Fruit fly (Drosophila melanogaster) whole organism, embryonic: ENCODE measurements around the gene CG31638.

ENCODE experiments used
- Asciz ChIP-seq: fragments of 200-800 bp; sonication (Bioruptor generic); optimal IDR thresholded peaks from 2 replicates; lab custom pipeline; 2017; ENCODE audit warnings: missing biosample characterization, mild to moderate bottlenecking, missing genetic modification characterization, missing genetic modification reagents
- CG10209 ChIP-seq: fragments of 200-800 bp; sonication (Bioruptor generic); optimal IDR thresholded peaks from 3 replicates; lab custom pipeline; 2017; ENCODE audit warnings: missing biosample characterization, mild to moderate bottlenecking, missing genetic modification characterization, missing genetic modification reagents
- CG11696 ChIP-seq: fragments of 200-800 bp; sonication (Bioruptor generic); IDR thresholded peaks from 2 replicates; pipeline ENCODE4 v1.3.6; 2022; ENCODE audit warnings: missing biosample characterization, missing genetic modification characterization
- CG1233 ChIP-seq: fragments of 200-800 bp; sonication (Bioruptor generic); optimal IDR thresholded peaks from 4 replicates; lab custom pipeline; 2018; ENCODE audit warnings: missing biosample characterization, mild to moderate bottlenecking, missing genetic modification characterization
- CG12744 ChIP-seq: fragments of 200-800 bp; sonication (Bioruptor generic); optimal IDR thresholded peaks from 2 replicates; lab custom pipeline; 2016; ENCODE audit warnings: missing biosample characterization, missing genetic modification characterization
- CG13287 ChIP-seq: fragments of 200-800 bp; sonication (Bioruptor generic); IDR thresholded peaks from 2 replicates; pipeline ENCODE4 v1.3.6; 2022; ENCODE audit warnings: missing biosample characterization, missing genetic modification characterization; ENCODE audit not compliant: partially characterized antibody
- CG13424 ChIP-seq: fragments of 200-800 bp; sonication (Bioruptor generic); optimal IDR thresholded peaks from 2 replicates; lab custom pipeline; 2019; ENCODE audit warnings: missing biosample characterization, mild to moderate bottlenecking, missing genetic modification characterization, moderate library complexity
- CG15269 ChIP-seq: fragments of 200-800 bp; sonication (Bioruptor generic); optimal IDR thresholded peaks from 2 replicates; lab custom pipeline; 2018; ENCODE audit warnings: missing biosample characterization, mild to moderate bottlenecking, missing genetic modification characterization, moderate library complexity
- CG17328 ChIP-seq: fragments of 200-800 bp; sonication (Bioruptor generic); IDR thresholded peaks from 2 replicates; pipeline ENCODE4 v1.3.6; 2022; ENCODE audit warnings: missing biosample characterization, missing genetic modification characterization
- CG17385 ChIP-seq: fragments of 200-800 bp; sonication (Bioruptor generic); optimal IDR thresholded peaks from 3 replicates; lab custom pipeline; 2018; ENCODE audit warnings: missing biosample characterization, mild to moderate bottlenecking, missing genetic modification characterization
- CG18476 ChIP-seq: fragments of 200-800 bp; sonication (Bioruptor generic); optimal IDR thresholded peaks from 2 replicates; lab custom pipeline; 2016; ENCODE audit warnings: missing biosample characterization, mild to moderate bottlenecking, missing genetic modification characterization
- CG2875 ChIP-seq: fragments of 200-800 bp; sonication (Bioruptor generic); optimal IDR thresholded peaks from 2 replicates; lab custom pipeline; 2017; ENCODE audit warnings: missing biosample characterization, mild to moderate bottlenecking, missing genetic modification characterization, missing genetic modification reagents
- CG34422 ChIP-seq: fragments of 200-800 bp; sonication (Bioruptor generic); IDR thresholded peaks from 3 replicates; pipeline ENCODE4 v1.3.6; 2022; ENCODE audit warnings: missing biosample characterization, missing genetic modification characterization
- CG4360 ChIP-seq: fragments of 200-800 bp; sonication (Bioruptor generic); IDR thresholded peaks from 2 replicates; pipeline ENCODE4 v1.3.6; 2022; ENCODE audit warnings: missing biosample characterization, missing genetic modification characterization
- CG4854 ChIP-seq: fragments of 200-800 bp; sonication (Bioruptor generic); optimal IDR thresholded peaks from 2 replicates; lab custom pipeline; 2016; ENCODE audit warnings: missing biosample characterization, missing genetic modification characterization, inconsistent platforms
- CG5953 ChIP-seq: fragments of 200-800 bp; sonication (Bioruptor generic); IDR thresholded peaks from 2 replicates; pipeline ENCODE4 v1.3.6; 2022; ENCODE audit warnings: missing biosample characterization, missing genetic modification characterization
- CG6272 ChIP-seq: fragments of 200-800 bp; sonication (Bioruptor generic); IDR thresholded peaks from 2 replicates; pipeline ENCODE4 v1.3.6; 2022; ENCODE audit warnings: missing biosample characterization, missing genetic modification characterization
- CG6813 ChIP-seq: fragments of 200-800 bp; sonication (Bioruptor generic); optimal IDR thresholded peaks from 2 replicates; lab custom pipeline; 2017; ENCODE audit warnings: missing biosample characterization, missing genetic modification characterization, mild to moderate bottlenecking, moderate library complexity, missing genetic modification reagents
- CG8281 ChIP-seq: fragments of 200-800 bp; sonication (Bioruptor generic); optimal IDR thresholded peaks from 2 replicates; lab custom pipeline; 2018; ENCODE audit warnings: missing biosample characterization, mild to moderate bottlenecking, missing genetic modification characterization, moderate library complexity
- CG8478 ChIP-seq: fragments of >200 bp; optimal IDR thresholded peaks from 2 replicates; lab custom pipeline; 2018
- CG9727 ChIP-seq: fragments of 200-800 bp; sonication (Bioruptor generic); optimal IDR thresholded peaks from 3 replicates; lab custom pipeline; 2017; ENCODE audit warnings: missing biosample characterization, mild to moderate bottlenecking, missing genetic modification characterization
- D ChIP-seq, 2 experiments: fragments of 200-800 bp in 1 of 2; fragments of >200 bp in 1 of 2; sonication (Bioruptor generic) in 1 of 2; optimal IDR thresholded peaks; 2 replicates in 1 of 2; 3 replicates in 1 of 2; lab custom pipeline; 2017; ENCODE audit warnings: mild to moderate bottlenecking in 1 of 2, missing biosample characterization in 1 of 2, missing genetic modification characterization in 1 of 2, missing genetic modification reagents in 1 of 2
- Fer1 ChIP-seq: fragments of 200-800 bp; sonication (Bioruptor generic); optimal IDR thresholded peaks from 2 replicates; lab custom pipeline; 2017; ENCODE audit warnings: missing biosample characterization, mild to moderate bottlenecking, missing genetic modification characterization
- GATAe ChIP-seq: fragments of 200-800 bp; sonication (Bioruptor generic); conservative IDR thresholded peaks from 2 replicates; pipeline ENCODE4 v1.3.6; 2022; ENCODE audit warnings: missing biosample characterization, missing genetic modification characterization
- HHEX ChIP-seq: fragments of 200-800 bp; sonication (Bioruptor generic); optimal IDR thresholded peaks from 3 replicates; lab custom pipeline; 2017; ENCODE audit warnings: missing biosample characterization, mild to moderate bottlenecking, missing genetic modification characterization, missing genetic modification reagents
- Hmr ChIP-seq: fragments of 200-800 bp; sonication (Bioruptor generic); optimal IDR thresholded peaks from 3 replicates; lab custom pipeline; 2017; ENCODE audit warnings: mild to moderate bottlenecking, missing biosample characterization, missing genetic modification reagents, missing genetic modification characterization
- Hsf ChIP-seq: fragments of 200-800 bp; sonication (Bioruptor generic); optimal IDR thresholded peaks from 3 replicates; lab custom pipeline; 2016; ENCODE audit warnings: missing biosample characterization, missing genetic modification characterization
- Nf-YA ChIP-seq: fragments of 200-800 bp; sonication (Bioruptor generic); IDR thresholded peaks from 2 replicates; pipeline ENCODE4 v1.3.6; 2022; ENCODE audit warnings: missing biosample characterization, missing genetic modification characterization
- Nf-YB ChIP-seq: fragments of 200-800 bp; sonication (Bioruptor generic); optimal IDR thresholded peaks from 3 replicates; lab custom pipeline; 2019; ENCODE audit warnings: missing biosample characterization, mild to moderate bottlenecking, missing genetic modification characterization, moderate library complexity
- Six4 ChIP-seq: fragments of 200-800 bp; sonication (Bioruptor generic); optimal IDR thresholded peaks from 2 replicates; lab custom pipeline; 2016; ENCODE audit warnings: missing biosample characterization, missing genetic modification characterization
- Sox102F ChIP-seq: fragments of 200-800 bp; sonication (Bioruptor generic); optimal IDR thresholded peaks from 2 replicates; lab custom pipeline; 2018; ENCODE audit warnings: missing biosample characterization, mild to moderate bottlenecking, missing genetic modification characterization, moderate library complexity
- Tbp ChIP-seq: fragments of >200 bp; optimal IDR thresholded peaks from 2 replicates; lab custom pipeline; 2018; ENCODE audit warnings: missing biosample characterization, missing genetic modification characterization
- Xrp1 ChIP-seq: fragments of 200-800 bp; sonication (Bioruptor generic); IDR thresholded peaks from 2 replicates; pipeline ENCODE4 v1.3.6; 2022; ENCODE audit warnings: missing biosample characterization, missing genetic modification characterization
- btn ChIP-seq: fragments of 200-800 bp; sonication (Bioruptor generic); optimal IDR thresholded peaks from 2 replicates; lab custom pipeline; 2016; ENCODE audit warnings: missing biosample characterization, missing genetic modification characterization
- caup ChIP-seq: fragments of 200-800 bp; sonication (Bioruptor generic); optimal IDR thresholded peaks from 3 replicates; lab custom pipeline; 2017; ENCODE audit warnings: missing biosample characterization, mild to moderate bottlenecking, missing genetic modification characterization, moderate library complexity; ENCODE audit not compliant: severe bottlenecking
- ci ChIP-seq: fragments of 200-800 bp; sonication (Bioruptor generic); IDR thresholded peaks from 3 replicates; pipeline ENCODE4 v1.3.6; 2022; ENCODE audit warnings: missing biosample characterization, missing genetic modification characterization
- gce ChIP-seq: fragments of 200-800 bp; sonication (Bioruptor generic); IDR thresholded peaks from 3 replicates; pipeline ENCODE4 v1.3.6; 2022; ENCODE audit warnings: missing biosample characterization, missing genetic modification characterization
- kah ChIP-seq: fragments of 200-800 bp; sonication (Bioruptor generic); optimal IDR thresholded peaks from 2 replicates; lab custom pipeline; 2018; ENCODE audit warnings: missing biosample characterization, mild to moderate bottlenecking, missing genetic modification characterization
- lbe ChIP-seq: fragments of 200-800 bp; sonication (Bioruptor generic); optimal IDR thresholded peaks from 2 replicates; lab custom pipeline; 2016; ENCODE audit warnings: missing biosample characterization, mild to moderate bottlenecking, missing genetic modification characterization
- lola ChIP-seq, 3 experiments: fragments of >200 bp in 2 of 3; fragments of 200-800 bp in 1 of 3; sonication (Bioruptor generic) in 1 of 3; optimal IDR thresholded peaks; 2 replicates each; lab custom pipeline; 2017 to 2019; ENCODE audit warnings: missing biosample characterization in 3 of 3, missing genetic modification characterization in 3 of 3, mild to moderate bottlenecking in 1 of 3, moderate library complexity in 1 of 3
- nerfin-2 ChIP-seq: fragments of 200-800 bp; sonication (Bioruptor generic); IDR thresholded peaks from 2 replicates; pipeline ENCODE4 v1.3.6; 2022; ENCODE audit warnings: missing biosample characterization, missing genetic modification characterization; ENCODE audit not compliant: partially characterized antibody
- org-1 ChIP-seq: fragments of 200-800 bp; sonication (Bioruptor generic); optimal IDR thresholded peaks from 2 replicates; lab custom pipeline; 2017; ENCODE audit warnings: missing biosample characterization, missing genetic modification characterization
- psq ChIP-seq: fragments of 200-800 bp; sonication (Bioruptor generic); optimal IDR thresholded peaks from 2 replicates; lab custom pipeline; 2017; ENCODE audit warnings: missing biosample characterization, missing genetic modification characterization
- repo ChIP-seq: fragments of 200-800 bp; sonication (Bioruptor generic); optimal IDR thresholded peaks from 2 replicates; lab custom pipeline; 2016; ENCODE audit warnings: missing biosample characterization, missing genetic modification characterization
- tap ChIP-seq: fragments of 200-800 bp; optimal IDR thresholded peaks from 3 replicates; lab custom pipeline; 2019; ENCODE audit warnings: missing biosample characterization, mild to moderate bottlenecking, missing genetic modification characterization, moderate library complexity
- trem ChIP-seq: fragments of 200-800 bp; optimal IDR thresholded peaks from 3 replicates; lab custom pipeline; 2019; ENCODE audit warnings: missing biosample characterization, mild to moderate bottlenecking, missing genetic modification characterization, moderate library complexity
- vvl ChIP-seq: fragments of 200-800 bp; sonication (Bioruptor generic); IDR thresholded peaks from 2 replicates; pipeline ENCODE4 v1.3.6; 2022; ENCODE audit warnings: missing biosample characterization, missing genetic modification characterization
- wor ChIP-seq: fragments of 200-800 bp; sonication (Bioruptor generic); IDR thresholded peaks from 2 replicates; pipeline ENCODE4 v1.3.6; 2022; ENCODE audit warnings: missing biosample characterization, missing genetic modification characterization
- zen2 ChIP-seq: fragments of 200-800 bp; sonication (Bioruptor generic); IDR thresholded peaks from 3 replicates; pipeline ENCODE4 v1.3.6; 2022; ENCODE audit warnings: missing biosample characterization, missing genetic modification characterization; ENCODE audit not compliant: partially characterized antibody
- zf30C ChIP-seq: fragments of 200-800 bp; sonication (Bioruptor generic); optimal IDR thresholded peaks from 3 replicates; lab custom pipeline; 2018; ENCODE audit warnings: missing biosample characterization, mild to moderate bottlenecking, missing genetic modification characterization

Gene CG31638

DNA sequence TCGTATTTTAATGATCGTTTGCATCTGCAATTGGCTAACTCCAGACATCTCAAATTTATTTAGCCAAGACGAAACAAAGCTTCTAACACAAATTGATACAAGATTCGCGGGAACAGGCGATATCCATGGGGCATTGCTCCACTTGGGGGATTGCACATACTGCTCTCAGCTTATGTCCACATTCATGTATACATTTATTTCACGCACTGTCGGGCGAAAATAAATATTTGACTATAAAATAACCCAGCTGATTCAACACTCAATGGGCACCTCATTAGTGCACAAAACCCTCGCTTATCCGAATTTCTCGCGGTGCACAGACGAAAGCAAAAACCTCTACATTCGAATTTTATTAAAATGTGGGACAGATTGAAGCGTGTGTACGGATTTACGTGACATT, 29.4 kb upstream of the CG31638 start (continued):
- TF ChIP-seq Fer1 (GFP tag; lab: Kevin White, UChicago) (peak; percentile 52), CG5953 (peak; percentile 60; the same call in 1 of the 2 replicates), Hsf (GFP tag; lab: Kevin White, UChicago) (no peak), kah (GFP tag; lab: Kevin White, UChicago) (peak; percentile 49), Nf-YA (0 out of 2 replicates have a peak, but pooled peaks have one; percentile 16), zf30C (peak; percentile 18), Asciz (GFP tag; lab: Kevin White, UChicago) (peak; percentile 73), Sox102F (peak; percentile 45), wor (GFP tag; lab: Robert Waterston, UW) (no peak), vvl (GFP tag; lab: Robert Waterston, UW) (peak; percentile 30), repo (GFP tag; lab: Kevin White, UChicago) (no peak), GATAe (GFP tag; lab: Robert Waterston, UW) (no peak), psq (no peak), lola (GFP tag; optimal IDR thresholded peaks at IDR 0.05; lab: Kevin White, UChicago) (peak in 1 of 3 experiments; percentile 5), CG18476 (GFP tag; lab: Kevin White, UChicago) (no peak), tap (tag; lab: Kevin White, UChicago) (peak; percentile 15), CG13424 (peak; percentile 48), Hmr (peak; percentile 3), CG13287 (GFP tag; lab: Robert Waterston, UW) (no peak), org-1 (GFP tag; lab: Kevin White, UChicago) (peak; percentile 9), CG15269 (tag; lab: Kevin White, UChicago) (peak; percentile 16), zen2 (GFP tag; lab: Robert Waterston, UW) (no peak), CG1233 (GFP tag; lab: Kevin White, UChicago) (peak; percentile 7), CG10209 (GFP tag; lab: Kevin White, UChicago) (peak; percentile 26), Tbp (GFP tag; lab: Kevin White, UChicago) (no peak), CG8281 (peak; percentile 25), btn (no peak), D (optimal IDR thresholded peaks at IDR 0.05; lab: Kevin White, UChicago) (no peak), D (GFP tag; optimal IDR thresholded peaks at IDR 0.05; lab: Kevin White, UChicago) (peak; percentile 50), Six4 (GFP tag; lab: Kevin White, UChicago) (no peak), CG11696 (GFP tag; lab: Robert Waterston, UW) (peak; percentile 55; the same call in 1 of the 2 replicates), Xrp1 (GFP tag; lab: Robert Waterston, UW) (peak; percentile 63), CG17328 (0 out of 2 replicates have a peak, but pooled peaks have one; percentile 25), CG4360 (GFP tag; lab: Robert Waterston, UW) (peak; percentile 40; the same call in 1 of the 2 replicates), trem (tag; lab: Kevin White, UChicago) (no peak), lbe (peak; percentile 52), CG17385 (GFP tag; lab: Kevin White, UChicago) (peak; percentile 17), CG8478 (lab: Kevin White, UChicago) (no peak), CG9727 (GFP tag; lab: Kevin White, UChicago) (peak; percentile 25), nerfin-2 (GFP tag; lab: Robert Waterston, UW) (no peak), gce (GFP tag; lab: Robert Waterston, UW) (no peak), CG12744 (GFP tag; lab: Kevin White, UChicago) (no peak), ci (peak; percentile 67; the same call in 2 of the 3 replicates), CG4854 (peak; percentile 23), CG34422 (GFP tag; lab: Robert Waterston, UW) (no peak), CG6272 (GFP tag; lab: Robert Waterston, UW) (no peak), HHEX (peak; percentile 46), CG6813 (GFP tag; lab: Kevin White, UChicago) (peak; percentile 70), Nf-YB (GFP tag; lab: Kevin White, UChicago) (peak; percentile 13), caup (GFP tag; lab: Kevin White, UChicago) (peak; percentile 7), CG2875 (peak; percentile 71)
